Worm (Caenorhabditis elegans): Measurements from ENCODE around the gene pgph-3.
"Not testable (repeated sequence)": the region's sequence is repeated elsewhere in the genome, so short reads cannot be mapped to it uniquely, and the experiment has no call there.

- TF ChIP-seq spr-3 (GFP tag; optimal IDR thresholded peaks at IDR 0.05); tra-1 (GFP tag; IDR thresholded peaks at IDR 0.05); ces-1 (GFP tag; optimal IDR thresholded peaks at IDR 0.05); lin-39 (tag; optimal IDR thresholded peaks at IDR 0.05); ZK546.5 (tag; optimal IDR thresholded peaks at IDR 0.05); ZK337.2 (GFP tag; IDR thresholded peaks at IDR 0.05); nhr-11 (tag; optimal IDR thresholded peaks at IDR 0.05); Y75B8A.6 (GFP tag; IDR thresholded peaks at IDR 0.05): not testable (repeated sequence)
Measured at ce11 chrV:5755203-5755693, 8.4 kb downstream of the pgph-3 start, which contains the start of gene K09H11.11.
